Worm (Caenorhabditis elegans): Measurements from ENCODE around the gene F56C3.10.

ce11 chrX:1412844-1413243 lies 31.4 kb upstream of the F56C3.10 start, which contains the start of gene srh-19:
- TF ChIP-seq pha-4 (GFP tag; IDR thresholded peaks at IDR 0.05): no peak
- no peak for TF ChIP-seq pha-4 (tag; optimal IDR thresholded peaks at IDR 0.05)
- no peak for TF ChIP-seq F26F4.8 (GFP tag; conservative IDR thresholded peaks at IDR 0.05)
- no peak for TF ChIP-seq lin-13 (GFP tag; optimal IDR thresholded peaks at IDR 0.05)
- TF ChIP-seq unc-39 (tag; optimal IDR thresholded peaks at IDR 0.05): no peak

Measured in whole organism, L4 larva.